Worm (Caenorhabditis elegans) whole organism, L1 larva: ENCODE results near the gene Y45F10C.1.
"Not testable (repeated sequence)": the region's sequence is repeated elsewhere in the genome, so short reads cannot be mapped to it uniquely, and the experiment has no call there.

Experiments used
- C16A3.4 ChIP-seq: fragments of 150-350 bp; optimal IDR thresholded peaks from 2 replicates; lab custom pipeline; 2014; ENCODE audit warnings: missing biosample characterization, missing genetic modification characterization
- F16B12.6 ChIP-seq: fragments of 150-350 bp; optimal IDR thresholded peaks from 2 replicates; lab custom pipeline; 2014; ENCODE audit warnings: missing biosample characterization, missing genetic modification characterization
- blmp-1 ChIP-seq: fragments of 150-350 bp; optimal IDR thresholded peaks from 2 replicates; lab custom pipeline; 2014; ENCODE audit warnings: missing biosample characterization, missing genetic modification characterization
- ceh-63 ChIP-seq: fragments of 200-800 bp; sonication (Bioruptor generic); optimal IDR thresholded peaks from 2 replicates; lab custom pipeline; 2018; ENCODE audit warnings: mild to moderate bottlenecking, missing genetic modification characterization, missing compliant biosample characterization
- ceh-8 ChIP-seq: fragments of 200-800 bp; sonication (Bioruptor generic); optimal IDR thresholded peaks from 2 replicates; lab custom pipeline; 2018; ENCODE audit warnings: mild to moderate bottlenecking, missing genetic modification characterization, moderate library complexity, missing compliant biosample characterization
- ceh-82 ChIP-seq, 3 experiments: fragments of 150-350 bp in 1 of 3; sonication (generic microtip) in 2 of 3; optimal IDR thresholded peaks; 2 replicates each; lab custom pipeline; 2014 to 2017; ENCODE audit warnings: missing biosample characterization in 3 of 3, missing genetic modification characterization in 3 of 3
- ceh-90 ChIP-seq: sonication (generic microtip); optimal IDR thresholded peaks from 2 replicates; lab custom pipeline; 2016; ENCODE audit warnings: missing genetic modification characterization, missing compliant biosample characterization
- dsc-1 ChIP-seq: sonication (generic microtip); optimal IDR thresholded peaks from 2 replicates; lab custom pipeline; 2016; ENCODE audit warnings: mild to moderate bottlenecking, missing genetic modification characterization, missing compliant biosample characterization
- efl-3 ChIP-seq: fragments of 200-800 bp; sonication (Bioruptor generic); optimal IDR thresholded peaks from 2 replicates; lab custom pipeline; 2018; ENCODE audit warnings: mild to moderate bottlenecking, missing genetic modification characterization, missing compliant biosample characterization
- egl-27 ChIP-seq, 2 experiments: fragments of 150-350 bp in 1 of 2; sonication (generic microtip); optimal IDR thresholded peaks; 3 replicates each; lab custom pipeline; 2017 to 2018; ENCODE audit warnings: missing biosample characterization in 2 of 2, missing genetic modification characterization in 2 of 2, missing genetic modification reagents in 2 of 2
- elt-2 ChIP-seq: sonication (generic microtip); optimal IDR thresholded peaks from 2 replicates; lab custom pipeline; 2016; ENCODE audit warnings: missing genetic modification characterization, mild to moderate bottlenecking, inconsistent platforms, missing compliant biosample characterization, missing genetic modification reagents
- elt-3 ChIP-seq, 6 experiments: fragments of 150-350 bp in 1 of 6; sonication (generic microtip); optimal IDR thresholded peaks; 2 replicates each; lab custom pipeline; 2017 to 2018; ENCODE audit warnings: missing biosample characterization in 6 of 6, missing genetic modification characterization in 6 of 6, inconsistent platforms in 1 of 6
- fkh-4 ChIP-seq: sonication (generic microtip); optimal IDR thresholded peaks from 2 replicates; lab custom pipeline; 2016; ENCODE audit warnings: missing compliant biosample characterization, missing genetic modification characterization, borderline replicate concordance
- fkh-8 ChIP-seq: sonication (generic microtip); optimal IDR thresholded peaks from 2 replicates; lab custom pipeline; 2016; ENCODE audit warnings: mild to moderate bottlenecking, missing genetic modification characterization, missing compliant biosample characterization
- grh-1 ChIP-seq: fragments of 200-800 bp; sonication (Bioruptor generic); IDR thresholded peaks from 2 replicates; pipeline ENCODE4 v1.3.6; 2022; ENCODE audit warnings: missing genetic modification reagents, missing genetic modification characterization, missing compliant biosample characterization
- jun-1 ChIP-seq: fragments of 150-350 bp; optimal IDR thresholded peaks from 2 replicates; lab custom pipeline; 2014; ENCODE audit warnings: missing biosample characterization, missing genetic modification reagents, missing genetic modification characterization
- lin-14 ChIP-seq: fragments of 200-800 bp; sonication (Bioruptor generic); optimal IDR thresholded peaks from 2 replicates; lab custom pipeline; 2018; ENCODE audit warnings: mild to moderate bottlenecking, missing genetic modification characterization, moderate library complexity, missing compliant biosample characterization
- lin-35 ChIP-seq, 2 experiments: fragments of 150-350 bp; optimal IDR thresholded peaks; 2 replicates each; lab custom pipeline; 2014; ENCODE audit warnings: missing biosample characterization in 2 of 2, missing genetic modification characterization in 2 of 2, missing genetic modification reagents in 2 of 2
- lir-3 ChIP-seq: sonication (generic microtip); optimal IDR thresholded peaks from 2 replicates; lab custom pipeline; 2016; ENCODE audit warnings: mild to moderate bottlenecking, missing genetic modification characterization, moderate library complexity, missing compliant biosample characterization; ENCODE audit not compliant: poor library complexity
- lsy-2 ChIP-seq, 2 experiments: fragments of 150-350 bp; optimal IDR thresholded peaks; 2 replicates each; lab custom pipeline; 2014; ENCODE audit warnings: missing biosample characterization in 2 of 2, missing genetic modification characterization in 2 of 2
- mab-9 ChIP-seq: fragments of 200-800 bp; sonication (Bioruptor generic); IDR thresholded peaks from 2 replicates; pipeline ENCODE4 v1.3.6; 2022; ENCODE audit warnings: missing genetic modification reagents, missing genetic modification characterization, missing compliant biosample characterization
- mdl-1 ChIP-seq, 2 experiments: fragments of 150-350 bp; optimal IDR thresholded peaks; 2 replicates each; lab custom pipeline; 2014 to 2017; ENCODE audit warnings: missing biosample characterization in 2 of 2, missing genetic modification characterization in 2 of 2, inconsistent platforms in 1 of 2
- mef-2 ChIP-seq: fragments of 150-350 bp; optimal IDR thresholded peaks from 2 replicates; lab custom pipeline; 2014; ENCODE audit warnings: missing biosample characterization, missing genetic modification characterization
- mep-1 ChIP-seq: fragments of 150-350 bp; optimal IDR thresholded peaks from 2 replicates; lab custom pipeline; 2014; ENCODE audit warnings: missing biosample characterization, missing genetic modification characterization
- nhr-12 ChIP-seq: sonication (generic microtip); optimal IDR thresholded peaks from 2 replicates; lab custom pipeline; 2017; ENCODE audit warnings: missing biosample characterization, missing genetic modification characterization
- nhr-19 ChIP-seq: fragments of 200-800 bp; sonication (Bioruptor generic); conservative IDR thresholded peaks from 2 replicates; pipeline ENCODE4 v1.3.6; 2022; ENCODE audit warnings: missing genetic modification characterization, missing compliant biosample characterization
- nhr-20 ChIP-seq: sonication (generic microtip); optimal IDR thresholded peaks from 2 replicates; lab custom pipeline; 2016; ENCODE audit warnings: mild to moderate bottlenecking, missing genetic modification characterization, missing compliant biosample characterization
- nhr-28 ChIP-seq: fragments of 150-350 bp; optimal IDR thresholded peaks from 2 replicates; lab custom pipeline; 2014; ENCODE audit warnings: missing biosample characterization, missing genetic modification characterization
- nhr-47 ChIP-seq: sonication (generic microtip); optimal IDR thresholded peaks from 2 replicates; lab custom pipeline; 2016; ENCODE audit warnings: mild to moderate bottlenecking, missing genetic modification characterization, moderate library complexity, missing compliant biosample characterization
- nhr-71 ChIP-seq: sonication (generic microtip); optimal IDR thresholded peaks from 2 replicates; lab custom pipeline; 2016; ENCODE audit warnings: mild to moderate bottlenecking, missing genetic modification characterization, moderate library complexity, missing compliant biosample characterization
- nhr-85 ChIP-seq: sonication (generic microtip); peaks from one replicate; lab custom pipeline; 2016; ENCODE audit warnings: missing genetic modification characterization, inconsistent platforms, missing compliant biosample characterization
- nhr-90 ChIP-seq: sonication (generic microtip); optimal IDR thresholded peaks from 2 replicates; lab custom pipeline; 2016; ENCODE audit warnings: mild to moderate bottlenecking, missing genetic modification characterization, missing compliant biosample characterization; ENCODE audit not compliant: poor library complexity
- pax-3 ChIP-seq: fragments of 200-800 bp; sonication (Bioruptor generic); optimal IDR thresholded peaks from 2 replicates; lab custom pipeline; 2018; ENCODE audit warnings: mild to moderate bottlenecking, missing genetic modification characterization, moderate library complexity, missing compliant biosample characterization
- pqm-1 ChIP-seq: sonication (generic microtip); optimal IDR thresholded peaks from 3 replicates; lab custom pipeline; 2017; ENCODE audit warnings: missing biosample characterization, missing genetic modification characterization
- rnt-1 ChIP-seq: sonication (generic microtip); optimal IDR thresholded peaks from 2 replicates; lab custom pipeline; 2016; ENCODE audit warnings: mild to moderate bottlenecking, missing genetic modification characterization, moderate library complexity, missing compliant biosample characterization
- skn-1 ChIP-seq: fragments of 150-350 bp; optimal IDR thresholded peaks from 2 replicates; lab custom pipeline; 2014; ENCODE audit warnings: missing biosample characterization, missing genetic modification characterization
- snu-23 ChIP-seq: sonication (generic microtip); optimal IDR thresholded peaks from 2 replicates; lab custom pipeline; 2016; ENCODE audit warnings: missing genetic modification characterization, missing compliant biosample characterization
- sup-37 ChIP-seq: fragments of 200-800 bp; sonication (Bioruptor generic); optimal IDR thresholded peaks from 2 replicates; lab custom pipeline; 2018; ENCODE audit warnings: mild to moderate bottlenecking, missing genetic modification characterization, missing compliant biosample characterization
- tbx-2 ChIP-seq: sonication (generic microtip); optimal IDR thresholded peaks from 2 replicates; lab custom pipeline; 2016; ENCODE audit warnings: missing genetic modification characterization, missing compliant biosample characterization
- unc-130 ChIP-seq: fragments of 150-350 bp; optimal IDR thresholded peaks from 2 replicates; lab custom pipeline; 2017; ENCODE audit warnings: missing biosample characterization, missing genetic modification characterization, inconsistent platforms
- unc-30 ChIP-seq: sonication (generic microtip); optimal IDR thresholded peaks from 2 replicates; lab custom pipeline; 2017; ENCODE audit warnings: missing biosample characterization, missing genetic modification characterization
- unc-86 ChIP-seq: sonication (generic microtip); optimal IDR thresholded peaks from 2 replicates; lab custom pipeline; 2016; ENCODE audit warnings: missing genetic modification characterization, missing compliant biosample characterization
- unc-98 ChIP-seq: fragments of 200-800 bp; sonication (Bioruptor generic); IDR thresholded peaks from 2 replicates; pipeline ENCODE4 v1.3.6; 2022; ENCODE audit warnings: missing genetic modification characterization, missing compliant biosample characterization
- vab-15 ChIP-seq: sonication (generic microtip); optimal IDR thresholded peaks from 2 replicates; lab custom pipeline; 2017; ENCODE audit warnings: missing genotype, mild to moderate bottlenecking, missing genetic modification characterization, missing compliant biosample characterization
- xbp-1 ChIP-seq: sonication (generic microtip); optimal IDR thresholded peaks from 2 replicates; lab custom pipeline; 2016; ENCODE audit warnings: missing genetic modification characterization, missing compliant biosample characterization
- zag-1 ChIP-seq: fragments of 150-350 bp; optimal IDR thresholded peaks from 2 replicates; lab custom pipeline; 2014; ENCODE audit warnings: missing biosample characterization, missing genetic modification characterization
- ztf-11 ChIP-seq, 2 experiments: sonication (generic microtip); optimal IDR thresholded peaks; 2 replicates each; lab custom pipeline; 2016 to 2017; ENCODE audit warnings: missing genetic modification characterization in 2 of 2, missing biosample characterization in 1 of 2, missing compliant biosample characterization in 1 of 2

Gene Y45F10C.1

DNA sequence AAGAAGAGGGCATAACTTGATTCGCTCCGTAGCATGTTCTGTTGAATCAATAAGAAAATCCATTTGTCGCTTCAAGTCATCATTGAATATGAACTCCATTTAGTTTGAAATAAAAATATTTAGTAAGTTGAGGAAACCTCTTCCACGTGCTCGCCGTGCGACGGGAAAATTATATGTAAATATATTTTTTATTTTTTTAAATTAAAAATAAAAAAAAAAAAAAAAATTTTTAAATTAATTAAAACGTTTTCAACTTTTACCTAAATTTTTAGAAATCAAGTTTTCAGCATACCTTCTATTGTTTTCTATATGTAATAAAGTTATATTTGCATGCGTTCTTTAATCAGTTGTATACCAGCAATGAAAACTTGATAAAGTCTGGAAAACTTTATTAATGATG lies at the start of gene Y45F10C.1:
Y45F10C.1 (minus strand) TSS at position 101 of the 400 bp plus-strand sequence.
- not testable (repeated sequence) for TF ChIP-seq nhr-47, nhr-28, mep-1
- TF ChIP-seq, all 84 proteins: peak for 0; not testable (repeated sequence) for 84

ce11 chrIV:13707894-13708293 lies 48.5 kb upstream of the Y45F10C.1 start:
- peak; percentile 11 for TF ChIP-seq pqm-1
- TF ChIP-seq nhr-20: peak; percentile 4
- TF ChIP-seq zag-1 (tag; lab: Kevin White, UChicago): no peak
- TF ChIP-seq C16A3.4 (tag; lab: Kevin White, UChicago): no peak
- peak; percentile 62 for TF ChIP-seq pax-3
- TF ChIP-seq skn-1 (tag; lab: Kevin White, UChicago): no peak
- TF ChIP-seq elt-2 (tag; lab: Kevin White, UChicago): peak; percentile 93
- TF ChIP-seq F16B12.6 (tag; lab: Kevin White, UChicago): no peak
- no peak for TF ChIP-seq sup-37 (GFP tag; lab: Kevin White, UChicago)
- TF ChIP-seq elt-3 (tag; optimal IDR thresholded peaks at IDR 0.05; lab: Kevin White, UChicago): no peak
- TF ChIP-seq unc-98: no peak
- TF ChIP-seq lsy-2 (tag; optimal IDR thresholded peaks at IDR 0.05; lab: Kevin White, UChicago): no peak
- TF ChIP-seq nhr-85 (tag; lab: Kevin White, UChicago): peak; percentile 6
- peak in 1 of 2 experiments; percentile 26 for TF ChIP-seq lin-35 (GFP tag; optimal IDR thresholded peaks at IDR 0.05; lab: Kevin White, UChicago)
- TF ChIP-seq ceh-90: no peak
- TF ChIP-seq fkh-4 (tag; lab: Kevin White, UChicago): no peak
- no peak for TF ChIP-seq jun-1 (tag; lab: Kevin White, UChicago)
- no peak for TF ChIP-seq unc-86 (tag; lab: Kevin White, UChicago)
- no peak for TF ChIP-seq ztf-11 (tag; optimal IDR thresholded peaks at IDR 0.05; lab: Kevin White, UChicago)
- no peak for TF ChIP-seq fkh-8 (tag; lab: Kevin White, UChicago)
- no peak for TF ChIP-seq unc-30 (tag; lab: Kevin White, UChicago)
- no peak for TF ChIP-seq snu-23 (GFP tag; lab: Kevin White, UChicago)
- TF ChIP-seq rnt-1 (tag; lab: Kevin White, UChicago): no peak
- TF ChIP-seq mab-9 (GFP tag; lab: Robert Waterston, UW): no peak
- no peak for TF ChIP-seq dsc-1 (tag; lab: Kevin White, UChicago)
- peak; percentile 42 for TF ChIP-seq nhr-90 (tag; lab: Kevin White, UChicago)
- no peak for TF ChIP-seq lir-3 (tag; lab: Kevin White, UChicago)
- TF ChIP-seq, all 84 proteins: peak for 7

DNA sequence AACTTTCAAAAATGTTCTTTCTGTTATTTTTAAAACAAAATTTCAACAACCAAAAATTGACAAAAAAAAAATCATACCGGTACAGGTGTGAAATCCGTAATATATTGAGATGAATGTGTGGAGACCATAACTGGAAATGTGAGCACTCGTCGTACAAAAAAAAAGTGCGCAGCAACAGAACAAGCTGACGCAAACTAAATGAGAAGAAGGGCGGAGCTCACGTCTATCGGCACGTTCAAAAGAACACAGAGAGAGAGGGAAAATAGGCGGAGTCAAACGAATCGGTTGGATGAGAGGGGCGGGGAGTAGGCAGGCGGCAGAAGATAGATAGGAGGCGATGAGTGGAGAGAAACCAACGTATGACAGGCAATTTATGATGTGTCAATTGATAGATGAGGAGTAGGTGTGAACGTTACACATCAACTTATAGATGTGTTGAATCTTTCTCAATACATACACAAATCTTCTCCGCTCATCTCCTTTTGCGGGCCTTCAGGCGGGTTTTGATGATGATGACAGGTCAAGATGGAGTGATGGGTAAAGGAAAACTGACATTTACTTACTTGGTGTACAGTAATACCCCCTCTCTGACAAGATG lies 44.6 kb upstream of the Y45F10C.1 start, which contains the start of gene tlp-1:
tlp-1 (minus strand) TSS at position 255 of the 598 bp plus-strand sequence.
- TF ChIP-seq nhr-85 (tag; lab: Kevin White, UChicago): peak; percentile 95
- TF ChIP-seq grh-1: peak; percentile 61
- TF ChIP-seq unc-130: peak; percentile 65
- TF ChIP-seq ceh-63 (GFP tag; lab: Kevin White, UChicago): no peak
- peak; percentile 18 for TF ChIP-seq nhr-47
- peak; percentile 90 for TF ChIP-seq tbx-2 (tag; lab: Kevin White, UChicago)
- TF ChIP-seq fkh-8 (tag; lab: Kevin White, UChicago): no peak
- TF ChIP-seq ceh-82 (tag; optimal IDR thresholded peaks at IDR 0.05; lab: Kevin White, UChicago): peak in 1 of 3 experiments; percentile 24
- peak in 4 of 6 experiments; percentile 47 to 86 (median 66) for TF ChIP-seq elt-3 (tag; optimal IDR thresholded peaks at IDR 0.05; lab: Kevin White, UChicago)
- TF ChIP-seq fkh-4 (tag; lab: Kevin White, UChicago): no peak
- TF ChIP-seq ceh-8: no peak
- TF ChIP-seq nhr-12: no peak
- peak in 1 of 2 experiments; percentile 26 for TF ChIP-seq mdl-1 (tag; optimal IDR thresholded peaks at IDR 0.05; lab: Kevin White, UChicago)
- peak; percentile 77 for TF ChIP-seq mab-9 (GFP tag; lab: Robert Waterston, UW)
- TF ChIP-seq lin-14 (GFP tag; lab: Kevin White, UChicago): peak; percentile 80
- TF ChIP-seq nhr-90 (tag; lab: Kevin White, UChicago): peak; percentile 69
- TF ChIP-seq egl-27 (tag; optimal IDR thresholded peaks at IDR 0.05; lab: Kevin White, UChicago): peak; percentile 5 to 15
- peak; percentile 70 for TF ChIP-seq vab-15 (tag; lab: Kevin White, UChicago)
- TF ChIP-seq blmp-1 (tag; lab: Kevin White, UChicago): peak; percentile 35
- no peak for TF ChIP-seq mef-2 (tag; lab: Kevin White, UChicago)
- TF ChIP-seq nhr-19 (GFP tag; lab: Robert Waterston, UW): peak; percentile 39; the same call in 1 of the 2 replicates
- TF ChIP-seq efl-3 (GFP tag; lab: Kevin White, UChicago): peak; percentile 13
- peak; percentile 9 for TF ChIP-seq xbp-1 (tag; lab: Kevin White, UChicago)
- TF ChIP-seq snu-23 (GFP tag; lab: Kevin White, UChicago): peak; percentile 68
- TF ChIP-seq nhr-71: peak; percentile 62
